Worm (Caenorhabditis elegans): ENCODE results near the gene puf-9.

The puf-9 gene

DNA sequence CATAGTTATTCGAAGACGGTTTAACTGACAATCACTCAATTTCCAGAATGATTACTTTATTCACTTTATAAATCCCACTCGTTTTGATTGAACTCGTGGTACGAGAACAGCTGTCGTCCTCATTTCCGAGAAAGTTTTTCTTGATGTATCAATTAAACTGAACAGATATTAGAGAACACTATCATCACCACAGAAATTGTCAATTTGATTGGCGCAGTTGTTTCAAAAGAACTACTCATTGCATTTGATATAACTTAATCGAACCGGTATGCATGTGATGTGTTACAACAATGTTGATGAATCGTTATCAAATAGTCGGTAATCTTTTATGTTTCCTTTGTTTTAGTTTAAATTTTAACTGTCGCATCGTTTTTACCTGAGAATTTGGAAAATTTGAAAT lies 4.4 kb upstream of the puf-9 start (continued):
- TF ChIP-seq ceh-27 (GFP tag; optimal IDR thresholded peaks at IDR 0.05) (no peak), ets-4 (GFP tag; optimal IDR thresholded peaks at IDR 0.05) (no peak), ztf-18 (tag; optimal IDR thresholded peaks at IDR 0.05) (no peak)

DNA sequence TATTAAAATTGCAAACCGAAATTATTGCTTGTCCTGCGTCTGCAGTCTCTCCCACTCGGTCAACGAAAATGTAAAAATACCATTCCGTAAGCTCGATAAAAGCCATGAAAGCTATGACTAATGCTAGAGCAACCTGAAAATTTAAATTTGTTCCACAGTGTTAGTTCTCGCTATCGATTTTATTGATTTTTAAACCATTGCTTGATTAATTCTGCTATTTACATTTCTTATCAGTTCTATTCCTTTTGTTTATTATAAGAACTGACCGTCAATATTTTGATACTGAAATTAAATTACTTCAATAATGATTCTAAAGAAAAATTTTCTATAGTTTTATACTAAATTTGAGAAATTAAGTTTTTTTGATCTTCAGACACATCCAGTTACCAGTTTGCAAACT lies 2.2 kb upstream of the puf-9 start:
- TF ChIP-seq ZK185.1 (tag; optimal IDR thresholded peaks at IDR 0.05; ENCODE audit: poor library complexity, severe bottlenecking) = no peak
- no peak for TF ChIP-seq madf-6 (GFP tag; IDR thresholded peaks at IDR 0.05)
- TF ChIP-seq nfya-2 (GFP tag; IDR thresholded peaks at IDR 0.05) = no peak
- no peak for TF ChIP-seq attf-3 (GFP tag; conservative IDR thresholded peaks at IDR 0.05)
- no peak for TF ChIP-seq nfyb-1 (GFP tag; IDR thresholded peaks at IDR 0.05)
- TF ChIP-seq let-526 (GFP tag; IDR thresholded peaks at IDR 0.05) = no peak
- TF ChIP-seq madf-3 (GFP tag; IDR thresholded peaks at IDR 0.05) = no peak
- no peak for TF ChIP-seq nfya-1 (tag; optimal IDR thresholded peaks at IDR 0.05; ENCODE audit: borderline replicate concordance, insufficient read depth)
- TF ChIP-seq unc-62 (GFP tag; optimal IDR thresholded peaks at IDR 0.05) = no peak
- TF ChIP-seq attf-5 (GFP tag; optimal IDR thresholded peaks at IDR 0.05) = no peak
- TF ChIP-seq sea-2 (GFP tag; IDR thresholded peaks at IDR 0.05) = no peak
- no peak for TF ChIP-seq ztf-3 (GFP tag; optimal IDR thresholded peaks at IDR 0.05)
- no peak for TF ChIP-seq hmg-1.2 (GFP tag; IDR thresholded peaks at IDR 0.05)
- TF ChIP-seq ceh-79 (tag; optimal IDR thresholded peaks at IDR 0.05) = no peak
- no peak for TF ChIP-seq nhr-120 (GFP tag; IDR thresholded peaks at IDR 0.05)

DNA sequence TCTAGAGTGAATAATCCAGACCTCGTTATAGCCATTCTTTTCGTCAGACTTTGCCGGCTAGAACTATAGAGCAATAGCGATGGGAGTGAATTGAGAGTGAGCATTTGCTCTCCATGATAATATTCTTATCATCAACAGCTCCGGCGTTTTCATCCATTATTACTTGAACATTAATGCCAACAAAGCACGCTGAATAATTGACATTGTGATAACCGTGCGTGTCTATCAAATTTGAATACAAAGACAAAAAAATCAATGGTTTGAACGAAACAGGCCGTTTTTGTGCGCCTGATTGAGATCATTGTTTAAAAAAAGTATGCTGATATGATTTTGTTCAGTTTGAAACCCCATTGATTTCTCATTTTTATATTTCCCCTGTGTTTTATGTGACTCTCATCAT lies 1.7 kb upstream of the puf-9 start, which contains the start of gene dct-11:
dct-11 (minus strand) TSS at position 136 of the 400 bp plus-strand sequence.
- no peak for TF ChIP-seq nhr-120 (GFP tag; IDR thresholded peaks at IDR 0.05)
- TF ChIP-seq ets-4 (GFP tag; optimal IDR thresholded peaks at IDR 0.05) = peak; percentile 6
- no peak for TF ChIP-seq snpc-3.4 (tag; optimal IDR thresholded peaks at IDR 0.05)
- TF ChIP-seq ztf-22 (GFP tag; optimal IDR thresholded peaks at IDR 0.05) = peak; percentile 23
- TF ChIP-seq lin-54 (GFP tag; optimal IDR thresholded peaks at IDR 0.05) = no peak
- TF ChIP-seq nhr-80 (tag; optimal IDR thresholded peaks at IDR 0.05) = peak; percentile 94
- TF ChIP-seq ceh-100 (GFP tag; IDR thresholded peaks at IDR 0.05) = no peak
- no peak for TF ChIP-seq nhr-27 (tag; optimal IDR thresholded peaks at IDR 0.05)
- peak; percentile 39 for TF ChIP-seq pha-4 (tag; optimal IDR thresholded peaks at IDR 0.05)
- no peak for TF ChIP-seq aptf-2 (GFP tag; conservative IDR thresholded peaks at IDR 0.05)
- no peak for TF ChIP-seq C17E4.6 (GFP tag; IDR thresholded peaks at IDR 0.05)
- no peak for TF ChIP-seq B0035.1 (tag; optimal IDR thresholded peaks at IDR 0.05)
- no peak for TF ChIP-seq dpff-1 (tag; optimal IDR thresholded peaks at IDR 0.05)
- TF ChIP-seq ekl-4 (GFP tag; IDR thresholded peaks at IDR 0.05) = no peak
- no peak for TF ChIP-seq sea-2 (GFP tag; IDR thresholded peaks at IDR 0.05)
- TF ChIP-seq dox-1 (GFP tag; IDR thresholded peaks at IDR 0.05) = peak; percentile 32; the same call in 1 of the 2 replicates
- TF ChIP-seq nhr-179 (tag; optimal IDR thresholded peaks at IDR 0.05) = no peak
- TF ChIP-seq let-607 (tag; optimal IDR thresholded peaks at IDR 0.05) = peak; percentile 93 to 95
- TF ChIP-seq athp-1 (tag; optimal IDR thresholded peaks at IDR 0.05) = no peak
- no peak for TF ChIP-seq cebp-1 (GFP tag; IDR thresholded peaks at IDR 0.05)
- peak; percentile 42 for TF ChIP-seq cebp-1 (tag; optimal IDR thresholded peaks at IDR 0.05)
- TF ChIP-seq hmg-20 (GFP tag; IDR thresholded peaks at IDR 0.05) = no peak
- no peak for TF ChIP-seq Y53F4B.3 (GFP tag; IDR thresholded peaks at IDR 0.05)
- no peak for TF ChIP-seq attf-5 (GFP tag; optimal IDR thresholded peaks at IDR 0.05)
